Fruit fly (Drosophila melanogaster) whole organism, embryonic: ENCODE data around the gene Pvf2.

Experiments
- Awh ChIP-seq: fragments of 200-800 bp; sonication (Bioruptor generic); IDR thresholded peaks from 2 replicates; pipeline ENCODE4, ENCODE4 v1.3.6; 2022; ENCODE audit warnings: missing biosample characterization, missing genetic modification characterization
- Blimp-1 ChIP-seq: fragments of 200-800 bp; sonication (Bioruptor generic); optimal IDR thresholded peaks from 3 replicates; lab custom pipeline; 2018; ENCODE audit warnings: missing biosample characterization, missing genetic modification characterization, mild to moderate bottlenecking, moderate library complexity, missing genetic modification reagents
- CG10462 ChIP-seq: fragments of 200-800 bp; sonication (Bioruptor generic); optimal IDR thresholded peaks from 2 replicates; lab custom pipeline; 2016; ENCODE audit warnings: missing biosample characterization, missing genetic modification characterization
- CG11695 ChIP-seq: fragments of 200-800 bp; sonication (Bioruptor generic); IDR thresholded peaks from 3 replicates; pipeline ENCODE4 v1.3.6; 2022; ENCODE audit warnings: missing biosample characterization, missing genetic modification characterization
- CG13775 ChIP-seq: fragments of 200-800 bp; sonication (Bioruptor generic); optimal IDR thresholded peaks from 3 replicates; lab custom pipeline; 2017; ENCODE audit warnings: missing biosample characterization, mild to moderate bottlenecking, missing genetic modification characterization
- CG14710 ChIP-seq: fragments of 200-800 bp; sonication (Bioruptor generic); optimal IDR thresholded peaks from 3 replicates; lab custom pipeline; 2019; ENCODE audit warnings: missing biosample characterization, mild to moderate bottlenecking, missing genetic modification characterization, moderate library complexity
- CG1529 ChIP-seq: fragments of 200-800 bp; sonication (Bioruptor generic); optimal IDR thresholded peaks from 3 replicates; lab custom pipeline; 2018; ENCODE audit warnings: missing biosample characterization, missing genetic modification characterization
- CG17802 ChIP-seq: fragments of 200-800 bp; sonication (Bioruptor generic); optimal IDR thresholded peaks from 2 replicates; lab custom pipeline; 2018; ENCODE audit warnings: missing biosample characterization, mild to moderate bottlenecking, missing genetic modification characterization, moderate library complexity
- CG2712 ChIP-seq: fragments of 200-800 bp; optimal IDR thresholded peaks from 3 replicates; lab custom pipeline; 2019; ENCODE audit warnings: missing biosample characterization, mild to moderate bottlenecking, missing genetic modification characterization, moderate library complexity
- CG30020 ChIP-seq: fragments of 200-800 bp; optimal IDR thresholded peaks from 2 replicates; lab custom pipeline; 2019; ENCODE audit warnings: missing biosample characterization, mild to moderate bottlenecking, missing genetic modification characterization, moderate library complexity
- CG31365 ChIP-seq: fragments of 200-800 bp; sonication (Bioruptor generic); optimal IDR thresholded peaks from 2 replicates; lab custom pipeline; 2018; ENCODE audit warnings: missing biosample characterization, mild to moderate bottlenecking, missing genetic modification characterization
- CG32767 ChIP-seq: fragments of 200-800 bp; sonication (Bioruptor generic); IDR thresholded peaks from 2 replicates; pipeline ENCODE4 v1.3.6; 2022; ENCODE audit warnings: missing biosample characterization, missing genetic modification characterization
- CG4360 ChIP-seq: fragments of 200-800 bp; sonication (Bioruptor generic); IDR thresholded peaks from 2 replicates; pipeline ENCODE4 v1.3.6; 2022; ENCODE audit warnings: missing biosample characterization, missing genetic modification characterization
- CG43689 ChIP-seq: fragments of 200-800 bp; sonication (Bioruptor generic); IDR thresholded peaks from 2 replicates; pipeline ENCODE4 v1.3.6; 2022; ENCODE audit warnings: missing biosample characterization, missing genetic modification characterization
- CG4404 ChIP-seq: fragments of 200-800 bp; sonication (Bioruptor generic); IDR thresholded peaks from 2 replicates; pipeline ENCODE4 v1.3.6; 2022; ENCODE audit warnings: missing biosample characterization, missing genetic modification characterization
- CG5245 ChIP-seq: fragments of 200-800 bp; sonication (Bioruptor generic); optimal IDR thresholded peaks from 3 replicates; lab custom pipeline; 2016; ENCODE audit warnings: missing biosample characterization, missing genetic modification characterization
- CG5953 ChIP-seq: fragments of 200-800 bp; sonication (Bioruptor generic); IDR thresholded peaks from 2 replicates; pipeline ENCODE4 v1.3.6; 2022; ENCODE audit warnings: missing biosample characterization, missing genetic modification characterization
- CG6683 ChIP-seq: fragments of 200-800 bp; sonication (Bioruptor generic); optimal IDR thresholded peaks from 2 replicates; lab custom pipeline; 2017; ENCODE audit warnings: missing biosample characterization, mild to moderate bottlenecking, missing genetic modification characterization, missing genetic modification reagents
- CG7271 ChIP-seq: fragments of 200-800 bp; sonication (Bioruptor generic); optimal IDR thresholded peaks from 2 replicates; lab custom pipeline; 2018; ENCODE audit warnings: missing biosample characterization, mild to moderate bottlenecking, missing genetic modification characterization, moderate library complexity
- CG7372 ChIP-seq: fragments of 200-800 bp; sonication (Bioruptor generic); IDR thresholded peaks from 2 replicates; pipeline ENCODE4 v1.3.6; 2022; ENCODE audit warnings: missing biosample characterization, missing genetic modification characterization
- CG7786 ChIP-seq: fragments of 200-800 bp; sonication (Bioruptor generic); optimal IDR thresholded peaks from 2 replicates; lab custom pipeline; 2016; ENCODE audit warnings: missing biosample characterization, missing genetic modification characterization
- Dfd ChIP-seq, 2 experiments: fragments of >200 bp; optimal IDR thresholded peaks; 2 replicates each; lab custom pipeline; 2017; ENCODE audit warnings: missing biosample characterization in 2 of 2, missing genetic modification characterization in 2 of 2
- Dip3 ChIP-seq: fragments of 200-800 bp; sonication (Bioruptor generic); optimal IDR thresholded peaks from 3 replicates; lab custom pipeline; 2016; ENCODE audit warnings: missing biosample characterization, missing genetic modification characterization
- Fer2 ChIP-seq: fragments of 200-800 bp; sonication (Bioruptor generic); optimal IDR thresholded peaks from 2 replicates; lab custom pipeline; 2018; ENCODE audit warnings: missing biosample characterization, mild to moderate bottlenecking, missing genetic modification characterization, moderate library complexity
- NC2α ChIP-seq: fragments of 200-800 bp; sonication (Bioruptor generic); optimal IDR thresholded peaks from 2 replicates; lab custom pipeline; 2016; ENCODE audit warnings: missing biosample characterization, missing genetic modification characterization
- Pdp1 ChIP-seq, 2 experiments: fragments of 200-800 bp; sonication (Bioruptor generic); optimal IDR thresholded peaks; 3 replicates each; lab custom pipeline; 2016; ENCODE audit warnings: missing biosample characterization in 2 of 2, missing genetic modification characterization in 2 of 2, mild to moderate bottlenecking in 1 of 2, moderate library complexity in 1 of 2
- Sox102F ChIP-seq: fragments of 200-800 bp; sonication (Bioruptor generic); optimal IDR thresholded peaks from 2 replicates; lab custom pipeline; 2018; ENCODE audit warnings: missing biosample characterization, mild to moderate bottlenecking, missing genetic modification characterization, moderate library complexity
- Ssrp ChIP-seq: fragments of 200-800 bp; sonication (Bioruptor generic); optimal IDR thresholded peaks from 2 replicates; lab custom pipeline; 2018; ENCODE audit warnings: missing biosample characterization, mild to moderate bottlenecking, missing genetic modification characterization, moderate library complexity
- Stat92E ChIP-seq, 3 experiments: fragments of >200 bp in 2 of 3; fragments of 200-800 bp in 1 of 3; sonication (Bioruptor generic) in 1 of 3; optimal IDR thresholded peaks; 2 replicates each; lab custom pipeline; 2017 to 2019; ENCODE audit warnings: missing biosample characterization in 3 of 3, missing genetic modification characterization in 3 of 3, mild to moderate bottlenecking in 1 of 3, moderate library complexity in 1 of 3
- ac ChIP-seq: fragments of 200-800 bp; sonication (Bioruptor generic); optimal IDR thresholded peaks from 3 replicates; lab custom pipeline; 2017; ENCODE audit warnings: missing biosample characterization, mild to moderate bottlenecking, missing genetic modification characterization
- chif ChIP-seq, 2 experiments: fragments of 200-800 bp; sonication (Bioruptor generic); optimal IDR thresholded peaks; 3 replicates each; lab custom pipeline; 2016; ENCODE audit warnings: missing biosample characterization in 2 of 2, missing genetic modification characterization in 2 of 2
- chinmo ChIP-seq: fragments of 200-800 bp; sonication (Bioruptor generic); IDR thresholded peaks from 4 replicates; pipeline ENCODE4 v1.3.6; 2022; ENCODE audit warnings: missing biosample characterization, missing genetic modification characterization; ENCODE audit not compliant: partially characterized antibody
- corto ChIP-seq: fragments of 200-800 bp; sonication (Bioruptor generic); optimal IDR thresholded peaks from 2 replicates; lab custom pipeline; 2016; ENCODE audit warnings: missing biosample characterization, mild to moderate bottlenecking, missing genetic modification characterization, moderate library complexity
- da ChIP-seq: fragments of 200-800 bp; sonication (Bioruptor generic); optimal IDR thresholded peaks from 2 replicates; lab custom pipeline; 2016; ENCODE audit warnings: missing biosample characterization, missing genetic modification characterization
- dpn ChIP-seq, 2 experiments: fragments of 200-800 bp; sonication (Bioruptor generic); optimal IDR thresholded peaks; 3 replicates each; lab custom pipeline; 2016; ENCODE audit warnings: missing biosample characterization in 2 of 2, missing genetic modification characterization in 2 of 2
- dysf ChIP-seq: fragments of 200-800 bp; sonication (Bioruptor generic); IDR thresholded peaks from 3 replicates; pipeline ENCODE4 v1.3.6; 2022; ENCODE audit warnings: missing biosample characterization, missing genetic modification characterization
- gem ChIP-seq: fragments of 200-800 bp; sonication (Bioruptor generic); optimal IDR thresholded peaks from 2 replicates; lab custom pipeline; 2019; ENCODE audit warnings: missing biosample characterization, mild to moderate bottlenecking, missing genetic modification characterization, moderate library complexity
- grau ChIP-seq: fragments of 200-800 bp; optimal IDR thresholded peaks from 3 replicates; lab custom pipeline; 2019; ENCODE audit warnings: missing biosample characterization, mild to moderate bottlenecking, missing genetic modification characterization, moderate library complexity
- ham ChIP-seq: fragments of 200-800 bp; sonication (Bioruptor generic); IDR thresholded peaks from 2 replicates; pipeline ENCODE4 v1.3.6; 2022; ENCODE audit warnings: missing biosample characterization, missing genetic modification characterization
- her ChIP-seq: fragments of 200-800 bp; sonication (Bioruptor generic); optimal IDR thresholded peaks from 2 replicates; lab custom pipeline; 2016; ENCODE audit warnings: missing biosample characterization, missing genetic modification characterization
- jigr1 ChIP-seq: fragments of 200-800 bp; sonication (Bioruptor generic); IDR thresholded peaks from 3 replicates; pipeline ENCODE4 v1.3.6; 2022; ENCODE audit warnings: missing biosample characterization, missing genetic modification characterization
- jumu ChIP-seq: fragments of 200-800 bp; sonication (Bioruptor generic); optimal IDR thresholded peaks from 3 replicates; lab custom pipeline; 2016; ENCODE audit warnings: missing biosample characterization, missing genetic modification characterization
- mam ChIP-seq: fragments of 200-800 bp; sonication (Bioruptor generic); optimal IDR thresholded peaks from 3 replicates; lab custom pipeline; 2016; ENCODE audit warnings: missing biosample characterization, missing genetic modification characterization
- nau ChIP-seq: fragments of 200-800 bp; sonication (Bioruptor generic); optimal IDR thresholded peaks from 3 replicates; lab custom pipeline; 2017; ENCODE audit warnings: missing biosample characterization, mild to moderate bottlenecking, missing genetic modification characterization, missing genetic modification reagents
- phol ChIP-seq: fragments of 200-800 bp; sonication (Bioruptor generic); optimal IDR thresholded peaks from 3 replicates; lab custom pipeline; 2018; ENCODE audit warnings: missing biosample characterization, mild to moderate bottlenecking, missing genetic modification characterization, moderate library complexity
- ranshi ChIP-seq: fragments of 200-800 bp; sonication (Bioruptor generic); IDR thresholded peaks from 2 replicates; pipeline ENCODE4 v1.3.6; 2022; ENCODE audit warnings: missing biosample characterization, missing genetic modification characterization
- row ChIP-seq: fragments of 200-800 bp; sonication (Bioruptor generic); IDR thresholded peaks from 3 replicates; pipeline ENCODE4 v1.3.6; 2022; ENCODE audit warnings: missing biosample characterization, missing genetic modification characterization
- shn ChIP-seq: fragments of 200-800 bp; sonication (Bioruptor generic); optimal IDR thresholded peaks from 3 replicates; lab custom pipeline; 2016; ENCODE audit warnings: missing biosample characterization, missing genetic modification characterization
- sim ChIP-seq: fragments of 200-800 bp; sonication (Bioruptor generic); IDR thresholded peaks from 2 replicates; pipeline ENCODE4 v1.3.6; 2022; ENCODE audit warnings: missing biosample characterization, missing genetic modification characterization
- stc ChIP-seq: fragments of 200-800 bp; sonication (Bioruptor generic); IDR thresholded peaks from 2 replicates; pipeline ENCODE4 v1.3.6; 2022; ENCODE audit warnings: missing biosample characterization, missing genetic modification characterization
- ttk ChIP-seq: fragments of 200-800 bp; sonication (Bioruptor generic); IDR thresholded peaks from 2 replicates; pipeline ENCODE4 v2.1.2; 2022; ENCODE audit warnings: missing biosample characterization, missing genetic modification characterization
- unc-4 ChIP-seq: fragments of 200-800 bp; sonication (Bioruptor generic); IDR thresholded peaks from 2 replicates; pipeline ENCODE4 v1.3.6; 2022; ENCODE audit warnings: missing biosample characterization, missing genetic modification characterization; ENCODE audit not compliant: partially characterized antibody

Gene Pvf2

DNA sequence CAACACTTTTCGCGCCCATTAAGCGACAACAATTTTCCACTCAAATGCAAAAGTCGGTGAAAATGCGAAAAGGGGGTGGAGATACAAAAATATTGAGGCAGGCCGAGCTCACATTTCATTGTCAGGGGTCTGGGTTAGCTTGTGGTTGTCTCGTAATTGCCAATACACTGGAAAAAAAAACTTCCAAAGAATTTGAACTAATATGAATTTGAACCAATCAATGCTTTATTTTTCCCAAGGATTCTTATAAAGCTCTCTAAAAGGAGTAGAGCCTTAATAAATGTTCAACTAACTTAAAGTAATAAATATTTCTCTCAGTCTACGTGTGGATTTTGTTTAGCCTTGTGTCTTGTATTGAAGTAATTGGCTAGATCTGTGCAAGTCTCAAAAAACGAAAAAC lies 11.4 kb downstream of the Pvf2 start:
- TF ChIP-seq Blimp-1 (GFP tag; lab: Kevin White, UChicago) (peak; percentile 37), CG5953 (GFP tag; lab: Robert Waterston, UW) (no peak), chif (GFP tag; optimal IDR thresholded peaks at IDR 0.05; lab: Kevin White, UChicago) (peak; percentile 20 to 32), CG2712 (peak; percentile 38), chinmo (GFP tag; lab: Robert Waterston, UW) (no peak), CG13775 (GFP tag; lab: Kevin White, UChicago) (no peak), Dip3 (GFP tag; lab: Kevin White, UChicago) (no peak), da (GFP tag; lab: Kevin White, UChicago) (no peak), ttk (GFP tag; lab: Robert Waterston, UW) (no peak), phol (tag; lab: Kevin White, UChicago) (peak; percentile 37), CG30020 (tag; lab: Kevin White, UChicago) (no peak), jigr1 (GFP tag; lab: Robert Waterston, UW) (no peak), CG7786 (GFP tag; lab: Kevin White, UChicago) (no peak), CG4360 (GFP tag; lab: Robert Waterston, UW) (no peak), jumu (GFP tag; lab: Kevin White, UChicago) (no peak), CG32767 (GFP tag; lab: Robert Waterston, UW) (no peak), CG7271 (no peak), dysf (no peak), nau (no peak), Sox102F (GFP tag; lab: Kevin White, UChicago) (peak; percentile 48), CG10462 (GFP tag; lab: Kevin White, UChicago) (no peak), CG5245 (GFP tag; lab: Kevin White, UChicago) (peak; percentile 30), Awh (peak; percentile 40; the same call in 1 of the 2 replicates), NC2α (GFP tag; lab: Kevin White, UChicago) (no peak), ranshi (GFP tag; lab: Robert Waterston, UW) (no peak), Stat92E (GFP tag; optimal IDR thresholded peaks at IDR 0.05; lab: Kevin White, UChicago) (no peak), Dfd (GFP tag; optimal IDR thresholded peaks at IDR 0.05; lab: Kevin White, UChicago) (no peak), mam (GFP tag; lab: Kevin White, UChicago) (no peak), CG4404 (GFP tag; lab: Robert Waterston, UW) (no peak), sim (GFP tag; lab: Robert Waterston, UW) (no peak), Fer2 (tag; lab: Kevin White, UChicago) (no peak), Ssrp (no peak), grau (tag; lab: Kevin White, UChicago) (peak; percentile 13), CG31365 (tag; lab: Kevin White, UChicago) (no peak), gem (tag; lab: Kevin White, UChicago) (peak; percentile 61), CG6683 (GFP tag; lab: Kevin White, UChicago) (no peak), stc (GFP tag; lab: Robert Waterston, UW) (no peak), CG14710 (peak; percentile 34), ac (GFP tag; lab: Kevin White, UChicago) (no peak), CG1529 (GFP tag; lab: Kevin White, UChicago) (no peak), unc-4 (GFP tag; lab: Robert Waterston, UW) (no peak), her (GFP tag; lab: Kevin White, UChicago) (no peak), corto (GFP tag; lab: Kevin White, UChicago) (no peak), dpn (GFP tag; optimal IDR thresholded peaks at IDR 0.05; lab: Kevin White, UChicago) (peak in 1 of 2 experiments; percentile 20), CG43689 (GFP tag; lab: Robert Waterston, UW) (no peak), shn (GFP tag; lab: Kevin White, UChicago) (no peak), CG11695 (GFP tag; lab: Robert Waterston, UW) (no peak), CG7372 (GFP tag; lab: Robert Waterston, UW) (no peak), CG17802 (tag; lab: Kevin White, UChicago) (no peak), Pdp1 (GFP tag; optimal IDR thresholded peaks at IDR 0.05; lab: Kevin White, UChicago) (peak; percentile 24 to 33), row (GFP tag; lab: Robert Waterston, UW) (peak; percentile 47; the same call in 2 of the 3 replicates), ham (GFP tag; lab: Robert Waterston, UW) (no peak)
